Fruit fly (Drosophila melanogaster): ENCODE measurements around the gene scw.

DNA sequence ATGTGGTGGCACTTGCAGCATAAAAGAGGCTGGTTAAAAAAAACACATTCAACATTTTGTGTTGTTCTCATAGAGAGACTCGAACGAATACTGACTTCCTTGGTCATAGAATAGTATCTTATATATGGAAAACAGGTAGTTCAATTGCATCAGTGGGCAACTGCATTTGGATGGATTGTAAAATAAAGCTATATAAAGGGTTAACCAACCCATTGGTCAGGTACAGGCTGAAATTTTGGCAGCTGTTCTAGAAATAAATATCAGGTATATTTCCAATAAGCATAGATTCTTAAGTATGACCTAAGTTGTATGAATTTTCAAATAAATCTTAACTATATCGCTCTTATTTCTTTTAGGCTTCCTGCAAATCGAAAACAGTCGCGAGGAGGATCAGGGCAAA, at the start of gene scw:
- TF ChIP-seq CG8478 (optimal IDR thresholded peaks at IDR 0.05) (no peak), CTCF (optimal IDR thresholded peaks at IDR 0.05) (no peak)
